Fruit fly (Drosophila melanogaster): ENCODE results near the gene betaTub85D.

dm6 chr3R:9450672-9451071 is 40.6 kb upstream of the betaTub85D start:
- no peak for TF ChIP-seq CTCF (optimal IDR thresholded peaks at IDR 0.05)
- TF ChIP-seq CG8478 (optimal IDR thresholded peaks at IDR 0.05) = no peak
